Worm (Caenorhabditis elegans) whole organism, young adult: Measurements from ENCODE around the gene Y75B12A.2.

Experiments used
- B0261.1 ChIP-seq: sonication (generic microtip); optimal IDR thresholded peaks from 2 replicates; lab custom pipeline; 2016; ENCODE audit warnings: mild to moderate bottlenecking, missing genetic modification characterization, moderate library complexity, missing compliant biosample characterization
- egl-44 ChIP-seq: fragments of 200-800 bp; sonication (Bioruptor generic); IDR thresholded peaks from 2 replicates; pipeline ENCODE4 v1.3.6; 2022; ENCODE audit warnings: missing genetic modification reagents, missing genetic modification characterization, missing compliant biosample characterization
- madf-8 ChIP-seq: fragments of 200-800 bp; sonication (Bioruptor generic); conservative IDR thresholded peaks from 2 replicates; pipeline ENCODE4 v1.3.6; 2022; ENCODE audit warnings: missing genetic modification reagents, missing genetic modification characterization, missing compliant biosample characterization
- nfya-1 ChIP-seq: sonication (generic microtip); optimal IDR thresholded peaks from 2 replicates; lab custom pipeline; 2017; ENCODE audit warnings: antibody characterized with exemption, missing compliant biosample characterization, missing genetic modification characterization, borderline replicate concordance; ENCODE audit not compliant: insufficient read depth
- snpc-4 ChIP-seq, 5 experiments: fragments of 150-350 bp in 1 of 5; sonication (generic microtip) in 4 of 5; optimal IDR thresholded peaks; 2 replicates each; lab custom pipeline; 2014 to 2018; ENCODE audit warnings: missing genetic modification characterization in 5 of 5, missing biosample characterization in 3 of 5, antibody characterized with exemption in 2 of 5, mild to moderate bottlenecking in 2 of 5, missing compliant biosample characterization in 2 of 5, missing genotype in 2 of 5, moderate library complexity in 2 of 5, missing genetic modification reagents in 1 of 5
- ztf-22 ChIP-seq: fragments of 200-800 bp; sonication (Bioruptor generic); optimal IDR thresholded peaks from 2 replicates; lab custom pipeline; 2018; ENCODE audit warnings: mild to moderate bottlenecking, missing genetic modification characterization, moderate library complexity, missing compliant biosample characterization

- TF ChIP-seq egl-44 (GFP tag; lab: Robert Waterston, UW) (no peak), snpc-4 (GFP tag; optimal IDR thresholded peaks at IDR 0.05; lab: Kevin White, UChicago) (no peak), snpc-4 (tag; optimal IDR thresholded peaks at IDR 0.05; lab: Kevin White, UChicago) (no peak), madf-8 (GFP tag; lab: Robert Waterston, UW) (no peak), ztf-22 (no peak), nfya-1 (no peak), B0261.1 (tag; lab: Kevin White, UChicago) (no peak)
Measured at ce11 chrV:15088613-15089012, 20.7 kb upstream of the Y75B12A.2 start, which contains the start of gene C01G10.18.
